Fruit fly (Drosophila melanogaster) whole organism, embryonic: Measurements from ENCODE around the gene CG8149.

ENCODE experiments used
- Ada2b ChIP-seq: fragments of 200-800 bp; sonication (Bioruptor generic); IDR thresholded peaks from 2 replicates; pipeline ENCODE4 v1.3.6; 2022; ENCODE audit warnings: missing biosample characterization, missing genetic modification characterization
- CG16815 ChIP-seq: fragments of 200-800 bp; sonication (Bioruptor generic); optimal IDR thresholded peaks from 3 replicates; lab custom pipeline; 2017; ENCODE audit warnings: missing biosample characterization, mild to moderate bottlenecking, missing genetic modification characterization
- CG3065 ChIP-seq: fragments of 200-800 bp; sonication (Bioruptor generic); optimal IDR thresholded peaks from 2 replicates; lab custom pipeline; 2016; ENCODE audit warnings: missing biosample characterization, missing genetic modification characterization
- CG34224 ChIP-seq: fragments of 200-800 bp; sonication (Bioruptor generic); IDR thresholded peaks from 3 replicates; pipeline ENCODE4 v1.3.6; 2022; ENCODE audit warnings: missing biosample characterization, missing genetic modification characterization; ENCODE audit not compliant: partially characterized antibody
- CG3838 ChIP-seq: fragments of 200-800 bp; sonication (Bioruptor generic); optimal IDR thresholded peaks from 3 replicates; lab custom pipeline; 2016; ENCODE audit warnings: missing biosample characterization, missing genetic modification characterization
- CG4328 ChIP-seq: fragments of 200-800 bp; sonication (Bioruptor generic); optimal IDR thresholded peaks from 3 replicates; lab custom pipeline; 2017; ENCODE audit warnings: missing biosample characterization, missing genetic modification reagents, missing genetic modification characterization
- CG5180 ChIP-seq: fragments of 200-800 bp; sonication (Bioruptor generic); optimal IDR thresholded peaks from 3 replicates; lab custom pipeline; 2017; ENCODE audit warnings: missing biosample characterization, missing genetic modification characterization, mild to moderate bottlenecking, moderate library complexity, missing genetic modification reagents
- CG7357 ChIP-seq: fragments of 200-800 bp; sonication (Bioruptor generic); IDR thresholded peaks from 3 replicates; pipeline ENCODE4 v1.3.6; 2022; ENCODE audit warnings: missing biosample characterization, missing genetic modification characterization
- CG7745 ChIP-seq: fragments of 200-800 bp; sonication (Bioruptor generic); optimal IDR thresholded peaks from 2 replicates; lab custom pipeline; 2018; ENCODE audit warnings: missing biosample characterization, mild to moderate bottlenecking, missing genetic modification characterization, moderate library complexity
- CG7987 ChIP-seq: fragments of 200-800 bp; sonication (Bioruptor generic); optimal IDR thresholded peaks from 2 replicates; lab custom pipeline; 2018; ENCODE audit warnings: missing biosample characterization, mild to moderate bottlenecking, missing genetic modification characterization, moderate library complexity
- CrebB ChIP-seq: fragments of 200-800 bp; sonication (Bioruptor generic); optimal IDR thresholded peaks from 3 replicates; lab custom pipeline; 2018; ENCODE audit warnings: missing biosample characterization, mild to moderate bottlenecking, missing genetic modification characterization
- D19A ChIP-seq: fragments of 200-800 bp; optimal IDR thresholded peaks from 3 replicates; lab custom pipeline; 2019; ENCODE audit warnings: missing biosample characterization, mild to moderate bottlenecking, missing genetic modification characterization, moderate library complexity
- Doc2 ChIP-seq: fragments of 200-800 bp; sonication (Bioruptor generic); IDR thresholded peaks from 2 replicates; pipeline ENCODE4 v1.3.6; 2022; ENCODE audit warnings: missing biosample characterization, missing genetic modification characterization
- H2.0 ChIP-seq: fragments of 200-800 bp; sonication (Bioruptor generic); IDR thresholded peaks from 2 replicates; pipeline ENCODE4 v1.3.6; 2022; ENCODE audit warnings: missing biosample characterization, missing genetic modification characterization
- Hr51 ChIP-seq, 2 experiments: fragments of 200-800 bp; sonication (Bioruptor generic); optimal IDR thresholded peaks; 2 replicates in 1 of 2; 3 replicates in 1 of 2; lab custom pipeline; 2016 to 2018; ENCODE audit warnings: missing biosample characterization in 2 of 2, missing genetic modification characterization in 2 of 2, mild to moderate bottlenecking in 1 of 2, moderate library complexity in 1 of 2
- Jarid2 ChIP-seq: fragments of 200-800 bp; sonication (Bioruptor generic); optimal IDR thresholded peaks from 3 replicates; lab custom pipeline; 2017; ENCODE audit warnings: mild to moderate bottlenecking, missing biosample characterization, missing genetic modification reagents, missing genetic modification characterization
- Kr ChIP-seq: fragments of 200-800 bp; sonication (Bioruptor generic); optimal IDR thresholded peaks from 2 replicates; lab custom pipeline; 2017; ENCODE audit warnings: missing biosample characterization, mild to moderate bottlenecking, missing genetic modification characterization
- Max ChIP-seq: fragments of 200-800 bp; sonication (Bioruptor generic); optimal IDR thresholded peaks from 2 replicates; lab custom pipeline; 2016; ENCODE audit warnings: missing biosample characterization, mild to moderate bottlenecking, missing genetic modification characterization
- Med ChIP-seq: fragments of 200-800 bp; sonication (Bioruptor generic); peaks from one replicate; lab custom pipeline; 2016; ENCODE audit warnings: missing biosample characterization, missing genetic modification characterization, mild to moderate bottlenecking, inconsistent platforms, moderate library complexity
- Meics ChIP-seq: fragments of 200-800 bp; sonication (Bioruptor generic); optimal IDR thresholded peaks from 2 replicates; lab custom pipeline; 2017; ENCODE audit warnings: missing biosample characterization, mild to moderate bottlenecking, missing genetic modification characterization
- Oli ChIP-seq: fragments of 200-800 bp; sonication (Bioruptor generic); optimal IDR thresholded peaks from 2 replicates; lab custom pipeline; 2018; ENCODE audit warnings: missing biosample characterization, mild to moderate bottlenecking, missing genetic modification characterization, moderate library complexity
- Pdp1 ChIP-seq, 2 experiments: fragments of 200-800 bp; sonication (Bioruptor generic); optimal IDR thresholded peaks; 3 replicates each; lab custom pipeline; 2016; ENCODE audit warnings: missing biosample characterization in 2 of 2, missing genetic modification characterization in 2 of 2, mild to moderate bottlenecking in 1 of 2, moderate library complexity in 1 of 2
- Ravus ChIP-seq: fragments of 200-800 bp; sonication (Bioruptor generic); IDR thresholded peaks from 2 replicates; pipeline ENCODE4 v1.3.6; 2022; ENCODE audit warnings: missing biosample characterization, missing genetic modification characterization
- Ssrp ChIP-seq: fragments of 200-800 bp; sonication (Bioruptor generic); optimal IDR thresholded peaks from 2 replicates; lab custom pipeline; 2018; ENCODE audit warnings: missing biosample characterization, mild to moderate bottlenecking, missing genetic modification characterization, moderate library complexity
- Taf1 ChIP-seq: fragments of 200-800 bp; sonication (Bioruptor generic); IDR thresholded peaks from 2 replicates; pipeline ENCODE4 v1.3.6; 2022; ENCODE audit warnings: missing biosample characterization, missing genetic modification characterization
- ash1 ChIP-seq: fragments of 200-800 bp; sonication (Bioruptor generic); optimal IDR thresholded peaks from 2 replicates; lab custom pipeline; 2018; ENCODE audit warnings: missing biosample characterization, mild to moderate bottlenecking, missing genetic modification characterization
- bbx ChIP-seq: fragments of 200-800 bp; sonication (Bioruptor generic); IDR thresholded peaks from 2 replicates; pipeline ENCODE4 v1.3.6; 2022; ENCODE audit warnings: missing biosample characterization, missing genetic modification characterization; ENCODE audit not compliant: partially characterized antibody
- bcd ChIP-seq: fragments of 200-800 bp; sonication (Bioruptor generic); optimal IDR thresholded peaks from 2 replicates; lab custom pipeline; 2017; ENCODE audit warnings: missing biosample characterization, mild to moderate bottlenecking, missing genetic modification characterization
- chm ChIP-seq: fragments of 200-800 bp; sonication (Bioruptor generic); IDR thresholded peaks from 2 replicates; pipeline ENCODE4 v1.3.6; 2022; ENCODE audit warnings: missing biosample characterization, missing genetic modification characterization
- croc ChIP-seq: fragments of 200-800 bp; sonication (Bioruptor generic); conservative IDR thresholded peaks from 3 replicates; pipeline ENCODE4 v1.3.6; 2022; ENCODE audit warnings: missing biosample characterization, missing genetic modification characterization
- cwo ChIP-seq: fragments of 200-800 bp; sonication (Bioruptor generic); optimal IDR thresholded peaks from 3 replicates; lab custom pipeline; 2017; ENCODE audit warnings: missing biosample characterization, missing genetic modification characterization, mild to moderate bottlenecking, moderate library complexity, missing genetic modification reagents
- dmrt99B ChIP-seq: fragments of 200-800 bp; sonication (Bioruptor generic); optimal IDR thresholded peaks from 2 replicates; lab custom pipeline; 2018; ENCODE audit warnings: missing biosample characterization, mild to moderate bottlenecking, missing genetic modification characterization, moderate library complexity
- dpn ChIP-seq, 2 experiments: fragments of 200-800 bp; sonication (Bioruptor generic); optimal IDR thresholded peaks; 3 replicates each; lab custom pipeline; 2016; ENCODE audit warnings: missing biosample characterization in 2 of 2, missing genetic modification characterization in 2 of 2
- fd3F ChIP-seq: fragments of 200-800 bp; sonication (Bioruptor generic); optimal IDR thresholded peaks from 2 replicates; lab custom pipeline; 2018; ENCODE audit warnings: missing biosample characterization, mild to moderate bottlenecking, missing genetic modification characterization, moderate library complexity
- ftz-f1 ChIP-seq: fragments of 200-800 bp; sonication (Bioruptor generic); optimal IDR thresholded peaks from 2 replicates; lab custom pipeline; 2016; ENCODE audit warnings: missing biosample characterization, missing genetic modification characterization
- gem ChIP-seq: fragments of 200-800 bp; sonication (Bioruptor generic); optimal IDR thresholded peaks from 2 replicates; lab custom pipeline; 2019; ENCODE audit warnings: missing biosample characterization, mild to moderate bottlenecking, missing genetic modification characterization, moderate library complexity
- gfzf ChIP-seq: fragments of 200-800 bp; sonication (Bioruptor generic); optimal IDR thresholded peaks from 2 replicates; lab custom pipeline; 2016; ENCODE audit warnings: missing biosample characterization, mild to moderate bottlenecking, missing genetic modification characterization, moderate library complexity
- grau ChIP-seq: fragments of 200-800 bp; optimal IDR thresholded peaks from 3 replicates; lab custom pipeline; 2019; ENCODE audit warnings: missing biosample characterization, mild to moderate bottlenecking, missing genetic modification characterization, moderate library complexity
- grn ChIP-seq: fragments of 200-800 bp; sonication (Bioruptor generic); optimal IDR thresholded peaks from 3 replicates; lab custom pipeline; 2017; ENCODE audit warnings: missing biosample characterization, missing genetic modification characterization
- kah ChIP-seq: fragments of 200-800 bp; sonication (Bioruptor generic); optimal IDR thresholded peaks from 2 replicates; lab custom pipeline; 2018; ENCODE audit warnings: missing biosample characterization, mild to moderate bottlenecking, missing genetic modification characterization
- ken ChIP-seq: fragments of 200-800 bp; sonication (Bioruptor generic); IDR thresholded peaks from 3 replicates; pipeline ENCODE4 v1.3.6; 2022; ENCODE audit warnings: missing biosample characterization, missing genetic modification characterization
- mam ChIP-seq: fragments of 200-800 bp; sonication (Bioruptor generic); optimal IDR thresholded peaks from 3 replicates; lab custom pipeline; 2016; ENCODE audit warnings: missing biosample characterization, missing genetic modification characterization
- oc ChIP-seq: fragments of 200-800 bp; sonication (Bioruptor generic); optimal IDR thresholded peaks from 2 replicates; lab custom pipeline; 2018; ENCODE audit warnings: missing biosample characterization, mild to moderate bottlenecking, missing genetic modification characterization, moderate library complexity
- org-1 ChIP-seq: fragments of 200-800 bp; sonication (Bioruptor generic); optimal IDR thresholded peaks from 2 replicates; lab custom pipeline; 2017; ENCODE audit warnings: missing biosample characterization, missing genetic modification characterization
- pfk ChIP-seq: fragments of 200-800 bp; sonication (Bioruptor generic); optimal IDR thresholded peaks from 2 replicates; lab custom pipeline; 2018; ENCODE audit warnings: missing biosample characterization, mild to moderate bottlenecking, missing genetic modification characterization, moderate library complexity
- sima ChIP-seq: fragments of 200-800 bp; sonication (Bioruptor generic); optimal IDR thresholded peaks from 2 replicates; lab custom pipeline; 2016; ENCODE audit warnings: missing biosample characterization, missing genetic modification characterization
- tgo ChIP-seq: fragments of 200-800 bp; sonication (Bioruptor generic); IDR thresholded peaks from 3 replicates; pipeline ENCODE4 v1.3.6; 2022; ENCODE audit warnings: missing biosample characterization, missing genetic modification characterization

Gene CG8149

dm6 chr3R:9527907-9528842, 23.7 kb downstream of the CG8149 start (continued):
- TF ChIP-seq kah (GFP tag; lab: Kevin White, UChicago) = peak; percentile 58
- peak; percentile 84 to 92 for TF ChIP-seq dpn (GFP tag; optimal IDR thresholded peaks at IDR 0.05; lab: Kevin White, UChicago)
- peak; percentile 83 for TF ChIP-seq Doc2 (GFP tag; lab: Robert Waterston, UW)
- TF ChIP-seq org-1 = peak; percentile 87
- TF ChIP-seq H2.0 (GFP tag; lab: Robert Waterston, UW) = peak; percentile 82
- peak; percentile 78 for TF ChIP-seq fd3F (GFP tag; lab: Kevin White, UChicago)
- TF ChIP-seq grn = peak; percentile 70
- TF ChIP-seq Kr = no peak
- peak; percentile 19 for TF ChIP-seq CG3838
- TF ChIP-seq cwo = peak; percentile 93
- TF ChIP-seq grau = peak; percentile 83
- no peak for TF ChIP-seq Jarid2 (GFP tag; lab: Kevin White, UChicago)
- TF ChIP-seq CG3065 (GFP tag; lab: Kevin White, UChicago) = peak; percentile 45
- peak; percentile 79; the same call in 2 of the 3 replicates for TF ChIP-seq ken
- TF ChIP-seq sima (GFP tag; lab: Kevin White, UChicago) = peak; percentile 63
- TF ChIP-seq oc (tag; lab: Kevin White, UChicago) = no peak
- TF ChIP-seq Pdp1 (GFP tag; optimal IDR thresholded peaks at IDR 0.05; lab: Kevin White, UChicago) = peak; percentile 87 to 93
- TF ChIP-seq tgo (GFP tag; lab: Robert Waterston, UW) = peak; percentile 91
- no peak; the same call in 1 of the 2 replicates for TF ChIP-seq bbx (GFP tag; lab: Robert Waterston, UW)
- peak; percentile 88 for TF ChIP-seq gem (tag; lab: Kevin White, UChicago)
- TF ChIP-seq bcd (GFP tag; lab: Kevin White, UChicago) = peak; percentile 92
- TF ChIP-seq CG4328 (GFP tag; lab: Kevin White, UChicago) = peak; percentile 76
- TF ChIP-seq mam (GFP tag; lab: Kevin White, UChicago) = peak; percentile 94
- peak; percentile 96 for TF ChIP-seq Ada2b (GFP tag; lab: Robert Waterston, UW)
- TF ChIP-seq Ravus (GFP tag; lab: Robert Waterston, UW) = peak; percentile 84
- TF ChIP-seq Max (GFP tag; lab: Kevin White, UChicago) = peak; percentile 85
- peak; percentile 42 for TF ChIP-seq Ssrp (tag; lab: Kevin White, UChicago)
- TF ChIP-seq Meics (GFP tag; lab: Kevin White, UChicago) = peak; percentile 95
- TF ChIP-seq croc (GFP tag; lab: Robert Waterston, UW) = no peak; the same call in 2 of the 3 replicates
- no peak for TF ChIP-seq gfzf
- TF ChIP-seq Oli = peak; percentile 75
- peak; percentile 65 for TF ChIP-seq ftz-f1 (GFP tag; lab: Kevin White, UChicago)
- peak; percentile 90 for TF ChIP-seq chm (GFP tag; lab: Robert Waterston, UW)
- peak; percentile 92 for TF ChIP-seq CG7987 (GFP tag; lab: Kevin White, UChicago)
- TF ChIP-seq CG34224 (GFP tag; lab: Robert Waterston, UW) = no peak
- TF ChIP-seq CrebB (tag; lab: Kevin White, UChicago) = peak; percentile 75
- no peak for TF ChIP-seq D19A (tag; lab: Kevin White, UChicago)
- TF ChIP-seq Med (GFP tag; lab: Kevin White, UChicago) = peak; percentile 100
- TF ChIP-seq Taf1 (GFP tag; lab: Robert Waterston, UW) = peak; percentile 89
- peak; percentile 73; the same call in 2 of the 3 replicates for TF ChIP-seq CG7357 (GFP tag; lab: Robert Waterston, UW)
- peak; percentile 21 for TF ChIP-seq pfk (GFP tag; lab: Kevin White, UChicago)
- peak in 1 of 2 experiments; percentile 65 for TF ChIP-seq Hr51 (GFP tag; optimal IDR thresholded peaks at IDR 0.05; lab: Kevin White, UChicago)
- TF ChIP-seq CG7745 (tag; lab: Kevin White, UChicago) = no peak
- TF ChIP-seq CG5180 = peak; percentile 52
- peak; percentile 52 for TF ChIP-seq CG16815 (GFP tag; lab: Kevin White, UChicago)
- TF ChIP-seq ash1 (GFP tag; lab: Kevin White, UChicago) = peak; percentile 75
- TF ChIP-seq dmrt99B (tag; lab: Kevin White, UChicago) = no peak
